Worm (Caenorhabditis elegans): ENCODE data around the gene srh-135.
A peak's percentile ranks its signal among the peaks of the same experiment; 100 is the strongest.

Gene srh-135

ce11 chrII:10227030-10227429 is at the start of gene srh-135:
Gene srh-135 (minus strand): TSS chrII:10227130.
- no peak for TF ChIP-seq drap-1 (GFP tag; optimal IDR thresholded peaks at IDR 0.05)

DNA sequence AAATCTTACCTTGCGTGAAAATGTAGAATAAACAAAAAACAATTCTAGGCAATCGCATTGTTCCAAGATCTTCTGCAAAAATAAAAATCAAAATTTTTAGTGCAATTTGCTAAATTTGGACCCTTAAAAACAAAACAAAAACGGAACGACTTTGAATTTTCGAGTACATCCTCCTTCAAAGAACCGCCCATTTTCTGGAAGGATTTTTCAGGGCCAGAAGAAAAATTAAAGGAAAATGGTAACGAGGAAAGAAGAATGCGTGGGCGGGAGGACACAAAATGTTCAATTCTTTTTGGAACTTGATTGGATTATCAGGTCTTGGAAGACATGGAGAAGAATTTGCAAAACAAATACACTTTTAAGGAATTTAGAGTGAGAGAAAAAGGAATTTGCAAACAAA is 44.2 kb upstream of the srh-135 start, which contains the start of gene F54B3.4:
F54B3.4 (minus strand) TSS at position 101 of the 400 bp plus-strand sequence.
- TF ChIP-seq unc-62 (GFP tag; optimal IDR thresholded peaks at IDR 0.05) (no peak), zip-8 (tag; optimal IDR thresholded peaks at IDR 0.05) (no peak), ces-1 (GFP tag; optimal IDR thresholded peaks at IDR 0.05) (peak; percentile 53)

DNA sequence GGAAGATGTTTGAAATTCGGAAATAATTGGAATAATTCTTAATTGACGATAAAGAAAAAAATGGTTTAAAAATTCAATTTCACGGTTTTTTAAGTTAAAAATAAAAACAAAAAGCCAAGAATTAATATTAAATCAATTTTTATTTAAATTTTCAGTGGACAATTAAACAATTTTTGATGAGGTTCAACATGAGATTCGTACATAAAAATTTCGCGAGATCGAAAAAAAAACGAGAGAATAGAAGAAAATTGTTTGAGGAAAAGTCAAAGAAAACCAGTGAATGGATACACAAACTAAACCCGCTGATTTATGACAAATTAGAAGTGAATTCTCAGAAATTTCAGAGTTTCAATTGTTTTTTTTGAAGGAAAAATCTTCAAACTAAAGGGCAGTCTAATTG is 43.1 kb upstream of the srh-135 start, which contains the start of gene F54B3.2:
F54B3.2 (minus strand) TSS at position 101 of the 400 bp plus-strand sequence.
- TF ChIP-seq mls-2 (tag; optimal IDR thresholded peaks at IDR 0.05) (no peak), drap-1 (GFP tag; optimal IDR thresholded peaks at IDR 0.05) (no peak), ceh-83 (GFP tag; optimal IDR thresholded peaks at IDR 0.05) (no peak), pha-4 (tag; optimal IDR thresholded peaks at IDR 0.05) (no peak), ces-1 (GFP tag; optimal IDR thresholded peaks at IDR 0.05) (no peak), mep-1 (tag; optimal IDR thresholded peaks at IDR 0.05) (no peak), zip-8 (tag; optimal IDR thresholded peaks at IDR 0.05) (no peak), mab-5 (tag; optimal IDR thresholded peaks at IDR 0.05) (no peak), sptf-1 (tag; optimal IDR thresholded peaks at IDR 0.05) (no peak), ceh-39 (tag; optimal IDR thresholded peaks at IDR 0.05) (no peak), nhr-2 (tag; optimal IDR thresholded peaks at IDR 0.05) (no peak), M03D4.4 (tag; optimal IDR thresholded peaks at IDR 0.05) (no peak), unc-39 (tag; optimal IDR thresholded peaks at IDR 0.05) (no peak), unc-120 (tag; optimal IDR thresholded peaks at IDR 0.05; ENCODE audit: poor library complexity, severe bottlenecking) (no peak)

- TF ChIP-seq nhr-2 (tag; optimal IDR thresholded peaks at IDR 0.05) (no peak), elt-3 (tag; optimal IDR thresholded peaks at IDR 0.05) (no peak), unc-62 (GFP tag; optimal IDR thresholded peaks at IDR 0.05) (no peak), ceh-83 (GFP tag; optimal IDR thresholded peaks at IDR 0.05) (no peak), nhr-28 (tag; optimal IDR thresholded peaks at IDR 0.05) (no peak), ham-2 (GFP tag; optimal IDR thresholded peaks at IDR 0.05) (no peak), tbx-8 (GFP tag; optimal IDR thresholded peaks at IDR 0.05) (no peak), mls-2 (tag; optimal IDR thresholded peaks at IDR 0.05) (no peak)
These were observed 34.3 kb upstream of the srh-135 start for ce11 chrII:10261261-10261660.

DNA sequence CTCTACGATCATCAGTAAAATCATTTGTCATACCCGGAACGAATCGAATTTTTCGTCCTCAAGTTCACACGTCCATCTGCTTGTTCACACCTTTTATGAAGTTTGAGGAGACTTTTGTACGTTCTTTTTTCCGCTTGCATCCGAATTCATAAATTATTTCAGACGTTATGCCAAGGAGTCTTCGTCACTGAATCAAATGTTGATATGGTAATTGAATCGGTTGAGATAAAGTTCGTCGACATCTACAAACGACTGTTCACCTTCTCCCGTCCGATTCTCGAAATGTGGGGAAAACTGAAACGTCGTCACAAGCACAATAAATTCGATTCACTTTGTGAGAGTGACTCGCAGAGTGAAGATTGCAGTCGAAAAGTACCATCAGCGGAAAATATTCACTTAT is 25.1 kb upstream of the srh-135 start:
- TF ChIP-seq sem-2 (GFP tag; optimal IDR thresholded peaks at IDR 0.05) (no peak), lin-13 (tag; optimal IDR thresholded peaks at IDR 0.05) (no peak), nhr-76 (tag; optimal IDR thresholded peaks at IDR 0.05) (no peak), pha-4 (tag; optimal IDR thresholded peaks at IDR 0.05) (no peak), bed-3 (GFP tag; optimal IDR thresholded peaks at IDR 0.05) (no peak), drap-1 (GFP tag; optimal IDR thresholded peaks at IDR 0.05) (no peak), unc-62 (GFP tag; optimal IDR thresholded peaks at IDR 0.05) (no peak), ham-2 (GFP tag; optimal IDR thresholded peaks at IDR 0.05) (no peak), lsy-2 (tag; optimal IDR thresholded peaks at IDR 0.05) (no peak), nhr-28 (tag; optimal IDR thresholded peaks at IDR 0.05) (no peak), nhr-237 (tag; optimal IDR thresholded peaks at IDR 0.05) (no peak), mab-5 (tag; optimal IDR thresholded peaks at IDR 0.05) (no peak), blmp-1 (tag; optimal IDR thresholded peaks at IDR 0.05) (no peak), elt-3 (tag; optimal IDR thresholded peaks at IDR 0.05) (no peak)

- TF ChIP-seq ces-1 (GFP tag; optimal IDR thresholded peaks at IDR 0.05) (no peak), sem-2 (GFP tag; optimal IDR thresholded peaks at IDR 0.05) (no peak), unc-62 (GFP tag; optimal IDR thresholded peaks at IDR 0.05) (no peak), ceh-83 (GFP tag; optimal IDR thresholded peaks at IDR 0.05) (no peak)
These were observed 24.0 kb upstream of the srh-135 start, which contains the start of gene F54B3.1 for ce11 chrII:10250966-10251365. Gene F54B3.1 (plus strand): TSS chrII:10251266.

DNA sequence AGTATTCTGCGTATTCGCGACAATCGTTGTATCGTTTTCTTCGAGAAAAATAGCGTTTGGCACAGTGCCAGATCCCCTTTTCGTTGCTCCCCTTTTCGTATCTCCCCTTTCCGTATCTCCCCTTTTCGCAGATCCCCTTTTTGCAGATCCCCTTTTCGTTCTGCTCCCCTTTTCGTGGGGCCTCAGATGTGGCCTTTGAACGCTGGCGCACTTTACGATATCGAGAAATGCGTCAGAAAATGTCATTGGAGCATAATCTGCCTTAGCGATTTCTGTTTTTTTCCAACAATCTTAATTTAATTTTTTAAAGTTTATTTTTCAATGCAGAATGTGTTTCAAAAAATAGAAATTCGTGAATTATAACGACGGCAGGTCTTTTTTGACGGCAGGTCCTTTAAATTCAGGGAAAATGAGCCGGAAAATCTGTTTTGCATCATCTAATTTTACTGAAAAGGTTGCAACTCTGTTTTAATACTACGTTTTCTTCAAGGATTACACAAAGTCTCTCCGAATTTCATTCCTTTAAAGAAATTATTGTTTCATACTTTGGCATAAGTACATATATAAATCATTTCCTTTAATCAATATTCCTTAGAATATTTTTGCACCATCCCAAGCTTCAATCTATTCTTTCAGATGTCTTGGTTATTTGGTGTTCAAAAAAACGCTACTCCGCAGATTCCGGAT is 21.6 kb upstream of the srh-135 start, which contains the start of gene atad-3:
atad-3 (plus strand) TSS at position 637 of the 687 bp plus-strand sequence.
- TF ChIP-seq lin-32 (GFP tag; optimal IDR thresholded peaks at IDR 0.05) (peak; percentile 67), flh-1 (GFP tag; optimal IDR thresholded peaks at IDR 0.05) (no peak), ceh-43 (GFP tag; optimal IDR thresholded peaks at IDR 0.05) (no peak), pha-4 (tag; optimal IDR thresholded peaks at IDR 0.05) (peak; percentile 15), M03D4.4 (tag; optimal IDR thresholded peaks at IDR 0.05) (peak; percentile 73), elt-1 (tag; optimal IDR thresholded peaks at IDR 0.05; ENCODE audit: borderline replicate concordance, insufficient read depth) (no peak), zip-8 (tag; optimal IDR thresholded peaks at IDR 0.05) (no peak), drap-1 (GFP tag; optimal IDR thresholded peaks at IDR 0.05) (peak; percentile 78), sem-2 (GFP tag; optimal IDR thresholded peaks at IDR 0.05) (peak; percentile 24), unc-62 (GFP tag; optimal IDR thresholded peaks at IDR 0.05) (peak; percentile 23), tbx-8 (GFP tag; optimal IDR thresholded peaks at IDR 0.05) (peak; percentile 12), mls-2 (tag; optimal IDR thresholded peaks at IDR 0.05) (peak; percentile 80), bed-3 (GFP tag; optimal IDR thresholded peaks at IDR 0.05) (peak; percentile 54), ceh-39 (tag; optimal IDR thresholded peaks at IDR 0.05) (no peak), unc-39 (tag; optimal IDR thresholded peaks at IDR 0.05) (no peak), elt-3 (tag; optimal IDR thresholded peaks at IDR 0.05) (no peak), ztf-11 (tag; optimal IDR thresholded peaks at IDR 0.05) (peak; percentile 71), mep-1 (tag; optimal IDR thresholded peaks at IDR 0.05) (peak; percentile 87), snpc-4 (tag; optimal IDR thresholded peaks at IDR 0.05) (no peak), lsy-2 (tag; optimal IDR thresholded peaks at IDR 0.05) (peak; percentile 62), nhr-12 (tag; optimal IDR thresholded peaks at IDR 0.05) (no peak), ceh-83 (GFP tag; optimal IDR thresholded peaks at IDR 0.05) (no peak), unc-120 (tag; optimal IDR thresholded peaks at IDR 0.05; ENCODE audit: poor library complexity, severe bottlenecking) (peak; percentile 58), mab-5 (tag; optimal IDR thresholded peaks at IDR 0.05) (no peak), blmp-1 (tag; optimal IDR thresholded peaks at IDR 0.05) (no peak)
